Worm (Caenorhabditis elegans): ENCODE measurements around the gene mut-7.
A peak's percentile ranks its signal among the peaks of the same experiment; 100 is the strongest.

Gene mut-7

DNA sequence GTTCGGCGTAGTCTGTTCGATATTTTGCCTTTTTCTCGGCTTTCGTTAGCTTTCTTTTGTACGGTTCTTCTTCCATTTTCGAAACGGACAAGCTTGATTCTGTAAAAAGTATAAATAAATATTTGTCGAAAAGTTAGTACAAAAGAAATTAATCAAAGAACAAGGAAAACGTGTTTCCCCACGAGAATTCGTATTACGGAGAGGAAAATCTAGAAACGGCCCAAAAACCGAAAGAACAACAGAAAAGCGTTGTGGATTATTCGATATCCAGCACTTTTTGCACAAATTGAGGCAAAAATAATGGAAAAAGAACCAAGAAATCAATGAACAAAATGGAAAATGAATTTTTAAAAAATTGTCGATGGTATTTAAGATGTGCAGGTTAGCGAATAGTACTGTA, at the start of gene mut-7:
Gene mut-7 (minus strand): TSS at position 101 of the 400 bp plus-strand sequence.
- TF ChIP-seq B0035.1 (tag; optimal IDR thresholded peaks at IDR 0.05) (no peak), madf-6 (GFP tag; IDR thresholded peaks at IDR 0.05) (peak; percentile 37; the same call in 1 of the 2 replicates)

ce11 chrIII:9590212-9590611, 48.0 kb upstream of the mut-7 start:
- no peak for TF ChIP-seq Y67H2A.10 (GFP tag; conservative IDR thresholded peaks at IDR 0.05)
- TF ChIP-seq ceh-100 (GFP tag; IDR thresholded peaks at IDR 0.05), result no peak
- TF ChIP-seq T07F8.4 (tag; optimal IDR thresholded peaks at IDR 0.05), result no peak
- no peak for TF ChIP-seq hsf-1 (GFP tag; IDR thresholded peaks at IDR 0.05)
- no peak for TF ChIP-seq F10E7.11 (tag; optimal IDR thresholded peaks at IDR 0.05)
- TF ChIP-seq egl-18 (GFP tag; IDR thresholded peaks at IDR 0.05), result no peak
- TF ChIP-seq athp-1 (tag; optimal IDR thresholded peaks at IDR 0.05), result no peak
- TF ChIP-seq ets-4 (GFP tag; optimal IDR thresholded peaks at IDR 0.05), result peak; percentile 24
- TF ChIP-seq tbx-9 (tag; optimal IDR thresholded peaks at IDR 0.05; ENCODE audit: borderline replicate concordance), result no peak
- no peak for TF ChIP-seq cebp-1 (GFP tag; IDR thresholded peaks at IDR 0.05)
- TF ChIP-seq cebp-1 (tag; optimal IDR thresholded peaks at IDR 0.05), result peak; percentile 54
- TF ChIP-seq nhr-80 (tag; optimal IDR thresholded peaks at IDR 0.05), result peak; percentile 80
- no peak for TF ChIP-seq ztf-28 (GFP tag; IDR thresholded peaks at IDR 0.05)

DNA sequence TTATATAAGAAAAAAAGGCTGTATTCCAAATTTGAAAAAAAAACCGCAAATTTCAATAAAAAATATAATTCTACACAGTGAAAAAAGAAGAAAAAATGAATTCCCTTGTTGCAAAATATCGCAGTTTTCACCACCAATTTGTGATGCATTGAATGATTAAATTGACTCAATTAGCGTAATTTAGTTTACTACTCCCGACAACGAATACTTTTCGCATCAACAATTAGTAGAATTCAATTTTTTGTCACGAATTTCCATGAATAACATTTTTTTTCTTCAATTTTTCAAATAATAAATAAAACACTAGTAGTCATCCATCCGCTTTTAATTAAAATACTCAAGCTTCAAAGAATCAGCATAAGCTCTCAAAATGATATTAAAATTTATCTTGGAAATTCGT, 43.1 kb upstream of the mut-7 start:
- TF ChIP-seq ZK185.1 (tag; optimal IDR thresholded peaks at IDR 0.05; ENCODE audit: poor library complexity, severe bottlenecking) (no peak), ceh-27 (GFP tag; optimal IDR thresholded peaks at IDR 0.05) (no peak), gei-17 (GFP tag; optimal IDR thresholded peaks at IDR 0.05) (no peak), ama-1 (optimal IDR thresholded peaks at IDR 0.05) (no peak), ama-1 (GFP tag; optimal IDR thresholded peaks at IDR 0.05) (no peak), ceh-58 (GFP tag; IDR thresholded peaks at IDR 0.05) (no peak), nfya-2 (GFP tag; IDR thresholded peaks at IDR 0.05) (no peak)

ce11 chrIII:9583224-9583623, 41.0 kb upstream of the mut-7 start:
- TF ChIP-seq dox-1 (GFP tag; IDR thresholded peaks at IDR 0.05) (no peak), unc-62 (GFP tag; optimal IDR thresholded peaks at IDR 0.05) (no peak)

ce11 chrIII:9582240-9582639, 40.1 kb upstream of the mut-7 start, which contains the start of gene C48B4.3:
Gene C48B4.3, minus strand, starts transcription at chrIII:9582388.
- no peak for TF ChIP-seq nhr-80 (tag; optimal IDR thresholded peaks at IDR 0.05)
- TF ChIP-seq snpc-3.4 (tag; optimal IDR thresholded peaks at IDR 0.05), result no peak
- no peak for TF ChIP-seq F55B11.4 (tag; optimal IDR thresholded peaks at IDR 0.05; ENCODE audit: borderline replicate concordance, insufficient read depth)
- TF ChIP-seq sptf-2 (GFP tag; optimal IDR thresholded peaks at IDR 0.05), result no peak
- no peak for TF ChIP-seq tbx-9 (tag; optimal IDR thresholded peaks at IDR 0.05; ENCODE audit: borderline replicate concordance)
- no peak for TF ChIP-seq tlf-1 (GFP tag; optimal IDR thresholded peaks at IDR 0.05)
- no peak for TF ChIP-seq C17E4.6 (GFP tag; IDR thresholded peaks at IDR 0.05)
- no peak for TF ChIP-seq B0019.2 (GFP tag; conservative IDR thresholded peaks at IDR 0.05)
- TF ChIP-seq lin-40 (tag; optimal IDR thresholded peaks at IDR 0.05), result no peak
